Fruit fly (Drosophila melanogaster) whole organism, pupa: ENCODE measurements around the gene Nnp-1.

ENCODE experiments used
- CG10348 ChIP-seq: fragments of 200-800 bp; sonication (Bioruptor generic); IDR thresholded peaks from 2 replicates; pipeline ENCODE4 v1.3.6; 2022; ENCODE audit warnings: missing biosample characterization, missing genetic modification characterization
- CG12605 ChIP-seq: fragments of 200-800 bp; sonication (Bioruptor generic); IDR thresholded peaks from 2 replicates; pipeline ENCODE4 v1.3.6; 2022; ENCODE audit warnings: missing biosample characterization, missing genetic modification characterization
- CG13204 ChIP-seq: fragments of 200-800 bp; sonication (Bioruptor generic); optimal IDR thresholded peaks from 2 replicates; lab custom pipeline; 2018; ENCODE audit warnings: missing biosample characterization, mild to moderate bottlenecking, missing genetic modification characterization, moderate library complexity
- CG14655 ChIP-seq: fragments of 200-800 bp; sonication (Bioruptor generic); optimal IDR thresholded peaks from 3 replicates; lab custom pipeline; 2017; ENCODE audit warnings: mild to moderate bottlenecking, missing biosample characterization, missing genetic modification reagents, missing genetic modification characterization
- CG15710 ChIP-seq: fragments of 200-800 bp; sonication (Bioruptor generic); optimal IDR thresholded peaks from 2 replicates; lab custom pipeline; 2018; ENCODE audit warnings: missing biosample characterization, mild to moderate bottlenecking, missing genetic modification characterization, moderate library complexity
- CG17806 ChIP-seq: fragments of 200-800 bp; sonication (Bioruptor generic); optimal IDR thresholded peaks from 2 replicates; lab custom pipeline; 2018; ENCODE audit warnings: missing biosample characterization, mild to moderate bottlenecking, missing genetic modification characterization, moderate library complexity
- CG32121 ChIP-seq: fragments of 200-800 bp; sonication (Bioruptor generic); IDR thresholded peaks from 2 replicates; pipeline ENCODE4 v1.3.6; 2022; ENCODE audit warnings: missing biosample characterization, missing genetic modification characterization
- CG34367 ChIP-seq: fragments of 200-800 bp; sonication (Bioruptor generic); optimal IDR thresholded peaks from 2 replicates; lab custom pipeline; 2018; ENCODE audit warnings: missing biosample characterization, mild to moderate bottlenecking, missing genetic modification characterization
- CG4496 ChIP-seq: fragments of 200-800 bp; sonication (Bioruptor generic); IDR thresholded peaks from 3 replicates; pipeline ENCODE4 v1.3.6; 2022; ENCODE audit warnings: missing biosample characterization, missing genetic modification characterization
- CG8159 ChIP-seq: fragments of 200-800 bp; sonication (Bioruptor generic); optimal IDR thresholded peaks from 3 replicates; lab custom pipeline; 2018; ENCODE audit warnings: missing biosample characterization, mild to moderate bottlenecking, missing genetic modification characterization, moderate library complexity
- CG8301 ChIP-seq: fragments of 200-800 bp; sonication (Bioruptor generic); optimal IDR thresholded peaks from 2 replicates; lab custom pipeline; 2018; ENCODE audit warnings: missing biosample characterization, mild to moderate bottlenecking, missing genetic modification characterization
- CG9948 ChIP-seq: fragments of 200-800 bp; sonication (Bioruptor generic); optimal IDR thresholded peaks from 2 replicates; lab custom pipeline; 2018; ENCODE audit warnings: missing biosample characterization, mild to moderate bottlenecking, missing genetic modification characterization, moderate library complexity
- D1 ChIP-seq: fragments of 200-800 bp; sonication (Bioruptor generic); optimal IDR thresholded peaks from 2 replicates; lab custom pipeline; 2018; ENCODE audit warnings: missing biosample characterization, mild to moderate bottlenecking, missing genetic modification characterization, moderate library complexity
- EcR ChIP-seq: fragments of 200-800 bp; sonication (Bioruptor generic); optimal IDR thresholded peaks from 3 replicates; lab custom pipeline; 2019; ENCODE audit warnings: missing biosample characterization, missing genetic modification characterization, mild to moderate bottlenecking, moderate library complexity, missing genetic modification reagents
- Ets98B ChIP-seq: fragments of 200-800 bp; sonication (Bioruptor generic); IDR thresholded peaks from 2 replicates; pipeline ENCODE4 v1.3.6; 2022; ENCODE audit warnings: missing biosample characterization, missing genetic modification characterization
- Pif1A ChIP-seq: fragments of 200-800 bp; sonication (Bioruptor generic); optimal IDR thresholded peaks from 3 replicates; lab custom pipeline; 2016; ENCODE audit warnings: missing biosample characterization, missing genetic modification characterization
- Pif1B ChIP-seq: fragments of 200-800 bp; sonication (Bioruptor generic); optimal IDR thresholded peaks from 3 replicates; lab custom pipeline; 2016; ENCODE audit warnings: missing biosample characterization, missing genetic modification characterization
- Snoo ChIP-seq: fragments of 200-800 bp; sonication (Bioruptor generic); optimal IDR thresholded peaks from 3 replicates; lab custom pipeline; 2017; ENCODE audit warnings: missing biosample characterization, mild to moderate bottlenecking, missing genetic modification characterization, inconsistent platforms
- fd96Ca ChIP-seq: fragments of 200-800 bp; sonication (Bioruptor generic); IDR thresholded peaks from 3 replicates; pipeline ENCODE4 v1.3.6; 2022; ENCODE audit warnings: missing biosample characterization, missing genetic modification characterization
- gl ChIP-seq: fragments of 200-800 bp; sonication (Bioruptor generic); optimal IDR thresholded peaks from 2 replicates; lab custom pipeline; 2018; ENCODE audit warnings: missing biosample characterization, mild to moderate bottlenecking, missing genetic modification characterization
- rn ChIP-seq: fragments of 200-800 bp; sonication (Bioruptor generic); IDR thresholded peaks from 2 replicates; pipeline ENCODE4 v1.3.6; 2022; ENCODE audit warnings: missing biosample characterization, missing genetic modification characterization

Nnp-1 gene

DNA sequence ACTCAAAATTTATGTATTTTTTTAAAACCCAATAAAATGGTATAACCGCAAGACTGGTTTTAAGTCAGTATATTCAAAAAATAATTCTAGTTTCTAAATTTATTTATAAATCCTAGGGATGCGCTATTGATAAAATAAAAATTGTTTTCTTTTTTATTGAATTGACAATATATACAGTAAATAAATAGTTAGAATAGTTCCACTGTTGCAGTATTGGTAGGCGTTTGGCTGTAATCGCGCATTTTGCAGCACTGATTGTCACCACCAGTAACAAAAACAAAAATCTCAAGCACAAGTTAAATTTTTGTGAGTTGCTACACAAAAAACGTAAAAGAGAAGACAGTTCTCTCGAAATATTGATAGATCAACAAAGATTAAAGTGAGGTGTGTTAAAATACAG is 3.0 kb upstream of the Nnp-1 start, which contains the start of gene CG31855:
CG31855 (plus strand) TSS at position 265 of the 400 bp plus-strand sequence.
- TF ChIP-seq CG13204 (GFP tag; lab: Kevin White, UChicago) (no peak), CG32121 (GFP tag; lab: Robert Waterston, UW) (peak; percentile 59), CG12605 (GFP tag; lab: Robert Waterston, UW) (peak; percentile 63), CG14655 (GFP tag; lab: Kevin White, UChicago) (no peak), CG34367 (tag; lab: Kevin White, UChicago) (peak; percentile 59), CG15710 (tag; lab: Kevin White, UChicago) (peak; percentile 76), fd96Ca (GFP tag; lab: Robert Waterston, UW) (no peak; the same call in 2 of the 3 replicates), CG10348 (GFP tag; lab: Robert Waterston, UW) (no peak), Pif1A (peak; percentile 84), rn (GFP tag; lab: Robert Waterston, UW) (peak; percentile 41; the same call in 1 of the 2 replicates), EcR (GFP tag; lab: Kevin White, UChicago) (no peak), CG8301 (tag; lab: Kevin White, UChicago) (peak; percentile 65), Snoo (peak; percentile 74), CG8159 (tag; lab: Kevin White, UChicago) (peak; percentile 66), CG17806 (tag; lab: Kevin White, UChicago) (peak; percentile 65), Pif1B (peak; percentile 71), CG9948 (tag; lab: Kevin White, UChicago) (peak; percentile 39), gl (tag; lab: Kevin White, UChicago) (peak; percentile 25), CG4496 (GFP tag; lab: Robert Waterston, UW) (peak; percentile 58; the same call in 2 of the 3 replicates), Ets98B (peak; percentile 83), D1 (tag; lab: Kevin White, UChicago) (peak; percentile 58)

DNA sequence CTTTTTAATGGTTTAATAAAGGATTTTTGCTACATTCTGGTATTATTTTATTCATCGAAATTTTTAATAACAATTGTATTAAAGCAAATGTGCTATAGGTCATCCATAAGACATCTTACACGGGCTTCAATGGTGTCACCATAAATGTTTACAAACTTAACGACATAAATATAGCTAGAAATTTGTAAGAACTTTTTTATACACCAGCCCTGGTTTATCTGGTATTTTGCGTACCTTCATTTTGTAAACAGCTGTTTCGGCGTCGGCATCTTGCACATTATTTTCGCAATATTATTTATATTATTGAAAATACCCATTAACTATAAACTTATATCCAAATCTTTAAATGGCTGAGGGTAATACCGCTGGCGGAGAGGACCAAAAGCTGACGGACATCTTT is 1.4 kb upstream of the Nnp-1 start, which contains the start of gene Tap42:
Tap42 (plus strand) TSS at position 240 of the 400 bp plus-strand sequence.
- TF ChIP-seq CG9948 (tag; lab: Kevin White, UChicago) (no peak), CG12605 (GFP tag; lab: Robert Waterston, UW) (no peak), CG32121 (GFP tag; lab: Robert Waterston, UW) (no peak), CG34367 (tag; lab: Kevin White, UChicago) (no peak), rn (GFP tag; lab: Robert Waterston, UW) (no peak), CG17806 (tag; lab: Kevin White, UChicago) (no peak), D1 (tag; lab: Kevin White, UChicago) (no peak), fd96Ca (GFP tag; lab: Robert Waterston, UW) (no peak), EcR (GFP tag; lab: Kevin White, UChicago) (no peak), CG4496 (GFP tag; lab: Robert Waterston, UW) (no peak), CG8301 (tag; lab: Kevin White, UChicago) (no peak), CG10348 (GFP tag; lab: Robert Waterston, UW) (no peak), Pif1B (no peak), gl (tag; lab: Kevin White, UChicago) (no peak), CG15710 (tag; lab: Kevin White, UChicago) (no peak), Pif1A (no peak)

DNA sequence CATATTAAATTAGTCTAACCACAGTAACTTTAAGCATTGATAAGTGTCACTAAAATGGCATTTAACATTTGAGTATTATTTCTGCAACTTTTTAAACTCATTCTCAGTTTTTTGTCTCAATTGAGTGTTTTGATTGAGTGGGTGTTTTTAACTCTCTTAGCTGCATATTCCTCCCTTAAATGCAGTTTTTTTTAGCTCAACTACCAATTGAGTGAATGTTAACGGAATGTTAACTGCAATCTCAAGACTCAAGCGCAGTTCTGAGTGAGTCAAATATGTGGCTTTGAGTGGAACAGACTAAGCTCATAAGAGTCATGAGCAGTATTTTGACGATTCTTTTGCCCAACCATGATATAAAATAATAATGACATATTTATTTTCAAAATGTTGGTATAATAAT is 3.0 kb downstream of the Nnp-1 start:
- TF ChIP-seq D1 (tag; lab: Kevin White, UChicago) (no peak), EcR (GFP tag; lab: Kevin White, UChicago) (no peak), Ets98B (no peak), Pif1A (no peak), CG15710 (tag; lab: Kevin White, UChicago) (no peak), rn (GFP tag; lab: Robert Waterston, UW) (no peak), CG8159 (tag; lab: Kevin White, UChicago) (no peak), CG12605 (GFP tag; lab: Robert Waterston, UW) (no peak), CG14655 (GFP tag; lab: Kevin White, UChicago) (no peak), fd96Ca (GFP tag; lab: Robert Waterston, UW) (no peak)

DNA sequence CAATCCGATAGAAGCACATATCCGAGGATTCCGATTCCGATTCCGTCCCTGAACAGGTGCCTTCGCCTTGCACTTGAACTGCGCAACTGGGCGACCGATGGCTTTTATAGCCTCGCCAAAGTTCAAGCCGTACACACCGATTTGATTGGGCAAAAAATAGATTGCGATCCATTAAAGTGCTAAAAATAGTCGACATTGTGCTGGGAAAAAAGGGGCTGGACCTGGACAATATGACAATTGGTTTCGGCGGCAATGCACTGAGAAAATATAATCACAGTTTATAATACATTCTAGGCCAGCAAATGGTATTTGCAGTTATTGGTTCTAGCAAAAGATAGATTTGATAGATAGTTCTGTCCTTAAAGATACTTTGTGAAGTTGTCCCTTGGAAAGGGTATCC is 4.5 kb downstream of the Nnp-1 start, which contains the start of gene CG9377:
CG9377 (minus strand) TSS at position 101 of the 400 bp plus-strand sequence.
- TF ChIP-seq fd96Ca (GFP tag; lab: Robert Waterston, UW) (no peak), Pif1B (no peak), CG32121 (GFP tag; lab: Robert Waterston, UW) (no peak), D1 (tag; lab: Kevin White, UChicago) (no peak), rn (GFP tag; lab: Robert Waterston, UW) (no peak), Ets98B (no peak)

DNA sequence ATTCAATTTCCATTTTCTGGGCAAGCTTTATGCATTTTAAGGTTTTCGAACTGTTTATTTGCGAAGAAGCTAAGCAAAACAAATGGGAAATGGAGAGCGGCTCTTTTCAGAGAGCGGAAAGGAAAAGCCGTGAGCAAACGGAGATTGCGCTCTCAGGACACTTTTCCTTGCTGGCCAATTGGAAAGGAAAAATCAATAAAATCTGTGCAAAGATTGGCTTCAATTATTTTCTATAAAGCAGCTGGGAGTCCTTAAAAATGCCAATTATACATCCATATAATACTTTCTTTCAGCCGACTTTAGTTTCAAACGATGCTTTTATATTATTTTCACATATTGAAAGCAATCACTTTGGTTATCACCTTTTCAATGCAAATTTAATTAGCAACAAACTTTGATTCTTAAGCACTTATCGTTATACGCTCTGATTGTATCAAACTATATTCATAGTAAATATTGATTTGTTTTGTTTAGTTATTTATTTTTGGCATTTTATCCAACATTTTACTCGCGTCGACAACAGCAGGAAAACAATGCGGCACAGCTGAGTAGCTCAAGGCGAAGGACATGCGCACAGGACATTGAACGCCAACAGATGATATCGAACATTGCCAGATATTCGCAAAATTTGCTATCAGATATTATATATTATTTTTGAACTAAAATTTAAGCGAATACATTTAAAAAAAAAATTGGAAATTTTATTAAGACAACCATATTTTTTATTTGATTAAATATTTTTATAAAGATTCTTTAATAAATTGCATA is 11.2 kb downstream of the Nnp-1 start, which contains the start of gene CG9395:
CG9395 (minus strand) TSS at position 494 of the 768 bp plus-strand sequence.
- no peak for TF ChIP-seq D1 (tag; lab: Kevin White, UChicago)
- no peak for TF ChIP-seq CG8159 (tag; lab: Kevin White, UChicago)
- TF ChIP-seq, all 21 proteins: peak for 0
